Worm (Caenorhabditis elegans) whole organism, mixed stage, embryonic: ENCODE results near the gene irld-49.

Experiments used
- ceh-43 ChIP-seq: fragments of 200-800 bp; sonication (Bioruptor generic); optimal IDR thresholded peaks from 2 replicates; lab custom pipeline; 2018; ENCODE audit warnings: mild to moderate bottlenecking, missing genetic modification characterization, moderate library complexity, missing compliant biosample characterization
- ceh-83 ChIP-seq: fragments of 200-800 bp; sonication (Bioruptor generic); optimal IDR thresholded peaks from 2 replicates; lab custom pipeline; 2018; ENCODE audit warnings: mild to moderate bottlenecking, missing genetic modification characterization, missing compliant biosample characterization
- elt-1 ChIP-seq: sonication (generic microtip); optimal IDR thresholded peaks from 2 replicates; lab custom pipeline; 2017; ENCODE audit warnings: missing genetic modification characterization, mild to moderate bottlenecking, missing compliant biosample characterization, antibody characterized with exemption, moderate library complexity, borderline replicate concordance; ENCODE audit not compliant: insufficient read depth
- elt-3 ChIP-seq: fragments of 150-350 bp; optimal IDR thresholded peaks from 2 replicates; lab custom pipeline; 2014; ENCODE audit warnings: missing biosample characterization, missing genetic modification characterization
- hlh-1 ChIP-seq: fragments of 150-350 bp; optimal IDR thresholded peaks from 2 replicates; lab custom pipeline; 2014; ENCODE audit warnings: missing biosample characterization, missing genetic modification reagents, missing genetic modification characterization
- lsy-2 ChIP-seq: fragments of 150-350 bp; optimal IDR thresholded peaks from 2 replicates; lab custom pipeline; 2014; ENCODE audit warnings: missing biosample characterization, missing genetic modification characterization
- mep-1 ChIP-seq: fragments of 150-350 bp; optimal IDR thresholded peaks from 2 replicates; lab custom pipeline; 2017; ENCODE audit warnings: missing biosample characterization, missing genetic modification reagents, missing genetic modification characterization, inconsistent platforms
- nhr-2 ChIP-seq: fragments of 150-350 bp; optimal IDR thresholded peaks from 2 replicates; lab custom pipeline; 2014; ENCODE audit warnings: missing biosample characterization, missing genetic modification characterization
- nhr-237 ChIP-seq: fragments of 150-350 bp; optimal IDR thresholded peaks from 2 replicates; lab custom pipeline; 2014; ENCODE audit warnings: missing biosample characterization, missing genetic modification characterization
- nhr-28 ChIP-seq: fragments of 150-350 bp; optimal IDR thresholded peaks from 2 replicates; lab custom pipeline; 2014; ENCODE audit warnings: missing biosample characterization, missing genetic modification characterization
- pha-4 ChIP-seq: fragments of 150-350 bp; optimal IDR thresholded peaks from 2 replicates; lab custom pipeline; 2018; ENCODE audit warnings: missing biosample characterization, missing genetic modification reagents, missing genetic modification characterization
- snpc-4 ChIP-seq: fragments of 150-350 bp; optimal IDR thresholded peaks from 2 replicates; lab custom pipeline; 2014; ENCODE audit warnings: missing biosample characterization, missing genetic modification characterization
- ztf-11 ChIP-seq: fragments of 150-350 bp; optimal IDR thresholded peaks from 2 replicates; lab custom pipeline; 2014; ENCODE audit warnings: missing biosample characterization, missing genetic modification characterization

ce11 chrII:2984383-2984782 is 40.4 kb downstream of the irld-49 start:
- no peak for TF ChIP-seq nhr-28
- TF ChIP-seq ceh-43 (GFP tag; lab: Kevin White, UChicago), result no peak
- no peak for TF ChIP-seq hlh-1 (tag; lab: Kevin White, UChicago)
- TF ChIP-seq ceh-83 (GFP tag; lab: Kevin White, UChicago), result no peak
- TF ChIP-seq nhr-2 (tag; lab: Kevin White, UChicago), result no peak
- no peak for TF ChIP-seq nhr-237 (tag; lab: Kevin White, UChicago)
- no peak for TF ChIP-seq ztf-11
- TF ChIP-seq snpc-4, result no peak
- TF ChIP-seq elt-1, result no peak
- TF ChIP-seq lsy-2 (tag; lab: Kevin White, UChicago), result no peak
- no peak for TF ChIP-seq mep-1 (tag; lab: Kevin White, UChicago)
- no peak for TF ChIP-seq elt-3
- no peak for TF ChIP-seq pha-4
